Worm (Caenorhabditis elegans) whole organism, L1 larva: ENCODE results near the gene clec-156.

Source experiments
- C34B4.2 ChIP-seq: sonication (generic microtip); optimal IDR thresholded peaks from 2 replicates; lab custom pipeline; 2017; ENCODE audit warnings: mild to moderate bottlenecking, missing genetic modification characterization, missing compliant biosample characterization
- Y116A8C.19 ChIP-seq: sonication (generic microtip); optimal IDR thresholded peaks from 2 replicates; lab custom pipeline; 2016; ENCODE audit warnings: missing compliant biosample characterization, missing genetic modification characterization, borderline replicate concordance
- aha-1 ChIP-seq: fragments of 150-350 bp; optimal IDR thresholded peaks from 2 replicates; lab custom pipeline; 2014; ENCODE audit warnings: missing biosample characterization, missing genetic modification characterization
- ama-1 ChIP-seq: fragments of 150-350 bp; optimal IDR thresholded peaks from 2 replicates; lab custom pipeline; 2014
- ceh-82 ChIP-seq, 3 experiments: fragments of 150-350 bp in 1 of 3; sonication (generic microtip) in 2 of 3; optimal IDR thresholded peaks; 2 replicates each; lab custom pipeline; 2014 to 2017; ENCODE audit warnings: missing biosample characterization in 3 of 3, missing genetic modification characterization in 3 of 3
- ceh-90 ChIP-seq: sonication (generic microtip); optimal IDR thresholded peaks from 2 replicates; lab custom pipeline; 2016; ENCODE audit warnings: missing genetic modification characterization, missing compliant biosample characterization
- dsc-1 ChIP-seq: sonication (generic microtip); optimal IDR thresholded peaks from 2 replicates; lab custom pipeline; 2016; ENCODE audit warnings: mild to moderate bottlenecking, missing genetic modification characterization, missing compliant biosample characterization
- efl-1 ChIP-seq, 4 experiments: fragments of 150-350 bp; optimal IDR thresholded peaks in 3 of 4; peaks in 1 of 4; 1 replicate in 1 of 4; 2 replicates in 3 of 4; lab custom pipeline; 2014; ENCODE audit warnings: missing biosample characterization in 2 of 4, missing genetic modification characterization in 2 of 4, missing genetic modification reagents in 2 of 4
- egl-27 ChIP-seq, 2 experiments: fragments of 150-350 bp in 1 of 2; sonication (generic microtip); optimal IDR thresholded peaks; 3 replicates each; lab custom pipeline; 2017 to 2018; ENCODE audit warnings: missing biosample characterization in 2 of 2, missing genetic modification characterization in 2 of 2, missing genetic modification reagents in 2 of 2
- fkh-4 ChIP-seq: sonication (generic microtip); optimal IDR thresholded peaks from 2 replicates; lab custom pipeline; 2016; ENCODE audit warnings: missing compliant biosample characterization, missing genetic modification characterization, borderline replicate concordance
- fos-1 ChIP-seq: fragments of 150-350 bp; optimal IDR thresholded peaks from 2 replicates; lab custom pipeline; 2014; ENCODE audit warnings: missing biosample characterization, missing genetic modification characterization
- grh-1 ChIP-seq: fragments of 200-800 bp; sonication (Bioruptor generic); IDR thresholded peaks from 2 replicates; pipeline ENCODE4 v1.3.6; 2022; ENCODE audit warnings: missing genetic modification reagents, missing genetic modification characterization, missing compliant biosample characterization
- hlh-17 ChIP-seq: fragments of 200-800 bp; sonication (Bioruptor generic); optimal IDR thresholded peaks from 2 replicates; lab custom pipeline; 2018; ENCODE audit warnings: missing genetic modification characterization, mild to moderate bottlenecking, missing compliant biosample characterization, moderate library complexity, borderline replicate concordance
- lin-13 ChIP-seq: fragments of 150-350 bp; optimal IDR thresholded peaks from 2 replicates; lab custom pipeline; 2014; ENCODE audit warnings: missing biosample characterization, missing genetic modification reagents, missing genetic modification characterization
- lin-35 ChIP-seq, 2 experiments: fragments of 150-350 bp; optimal IDR thresholded peaks; 2 replicates each; lab custom pipeline; 2014; ENCODE audit warnings: missing biosample characterization in 2 of 2, missing genetic modification characterization in 2 of 2, missing genetic modification reagents in 2 of 2
- lir-3 ChIP-seq: sonication (generic microtip); optimal IDR thresholded peaks from 2 replicates; lab custom pipeline; 2016; ENCODE audit warnings: mild to moderate bottlenecking, missing genetic modification characterization, moderate library complexity, missing compliant biosample characterization; ENCODE audit not compliant: poor library complexity
- lsy-2 ChIP-seq, 2 experiments: fragments of 150-350 bp; optimal IDR thresholded peaks; 2 replicates each; lab custom pipeline; 2014; ENCODE audit warnings: missing biosample characterization in 2 of 2, missing genetic modification characterization in 2 of 2
- mab-9 ChIP-seq: fragments of 200-800 bp; sonication (Bioruptor generic); IDR thresholded peaks from 2 replicates; pipeline ENCODE4 v1.3.6; 2022; ENCODE audit warnings: missing genetic modification reagents, missing genetic modification characterization, missing compliant biosample characterization
- mef-2 ChIP-seq: fragments of 150-350 bp; optimal IDR thresholded peaks from 2 replicates; lab custom pipeline; 2014; ENCODE audit warnings: missing biosample characterization, missing genetic modification characterization
- nhr-20 ChIP-seq: sonication (generic microtip); optimal IDR thresholded peaks from 2 replicates; lab custom pipeline; 2016; ENCODE audit warnings: mild to moderate bottlenecking, missing genetic modification characterization, missing compliant biosample characterization
- nhr-237 ChIP-seq: fragments of 150-350 bp; optimal IDR thresholded peaks from 2 replicates; lab custom pipeline; 2014; ENCODE audit warnings: missing biosample characterization, missing genetic modification characterization
- nhr-47 ChIP-seq: sonication (generic microtip); optimal IDR thresholded peaks from 2 replicates; lab custom pipeline; 2016; ENCODE audit warnings: mild to moderate bottlenecking, missing genetic modification characterization, moderate library complexity, missing compliant biosample characterization
- nhr-71 ChIP-seq: sonication (generic microtip); optimal IDR thresholded peaks from 2 replicates; lab custom pipeline; 2016; ENCODE audit warnings: mild to moderate bottlenecking, missing genetic modification characterization, moderate library complexity, missing compliant biosample characterization
- nhr-76 ChIP-seq: sonication (generic microtip); optimal IDR thresholded peaks from 2 replicates; lab custom pipeline; 2017; ENCODE audit warnings: missing biosample characterization, missing genetic modification characterization
- nhr-84 ChIP-seq: sonication (generic microtip); optimal IDR thresholded peaks from 2 replicates; lab custom pipeline; 2017; ENCODE audit warnings: missing biosample characterization, missing genetic modification characterization
- skn-1 ChIP-seq: fragments of 150-350 bp; optimal IDR thresholded peaks from 2 replicates; lab custom pipeline; 2014; ENCODE audit warnings: missing biosample characterization, missing genetic modification characterization
- snpc-4 ChIP-seq: fragments of 150-350 bp; optimal IDR thresholded peaks from 2 replicates; lab custom pipeline; 2014; ENCODE audit warnings: missing biosample characterization, missing genetic modification characterization
- sup-37 ChIP-seq: fragments of 200-800 bp; sonication (Bioruptor generic); optimal IDR thresholded peaks from 2 replicates; lab custom pipeline; 2018; ENCODE audit warnings: mild to moderate bottlenecking, missing genetic modification characterization, missing compliant biosample characterization
- tbx-2 ChIP-seq: sonication (generic microtip); optimal IDR thresholded peaks from 2 replicates; lab custom pipeline; 2016; ENCODE audit warnings: missing genetic modification characterization, missing compliant biosample characterization
- unc-30 ChIP-seq: sonication (generic microtip); optimal IDR thresholded peaks from 2 replicates; lab custom pipeline; 2017; ENCODE audit warnings: missing biosample characterization, missing genetic modification characterization
- xbp-1 ChIP-seq: sonication (generic microtip); optimal IDR thresholded peaks from 2 replicates; lab custom pipeline; 2016; ENCODE audit warnings: missing genetic modification characterization, missing compliant biosample characterization
- zag-1 ChIP-seq: fragments of 150-350 bp; optimal IDR thresholded peaks from 2 replicates; lab custom pipeline; 2014; ENCODE audit warnings: missing biosample characterization, missing genetic modification characterization
- ztf-4 ChIP-seq: fragments of 150-350 bp; optimal IDR thresholded peaks from 2 replicates; lab custom pipeline; 2014; ENCODE audit warnings: missing biosample characterization, missing genetic modification characterization

The clec-156 gene

DNA sequence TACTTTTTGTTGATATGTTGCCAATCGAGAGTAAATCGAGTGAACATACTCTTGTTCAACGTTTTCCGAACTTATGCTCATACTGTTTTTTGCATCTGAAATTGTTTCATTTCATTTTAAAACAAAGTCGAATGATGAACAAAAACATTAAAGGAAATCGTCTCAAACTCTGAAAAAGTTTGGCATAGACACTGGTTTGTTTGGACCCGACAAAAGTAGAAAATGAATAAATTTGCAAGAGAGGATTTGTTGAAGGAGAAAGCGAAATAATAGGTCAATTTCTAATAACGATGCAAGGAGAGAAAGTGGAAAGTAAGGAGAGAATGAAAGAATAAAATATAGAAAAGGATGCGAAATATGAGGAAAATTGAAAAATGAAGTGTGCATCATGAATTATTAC is 32.6 kb upstream of the clec-156 start, which contains the start of gene C35D10.12:
Gene C35D10.12, minus strand, starts transcription at position 101 of the 400 bp plus-strand sequence.
- no peak for TF ChIP-seq lin-13 (GFP tag; lab: Kevin White, UChicago)
- TF ChIP-seq efl-1 (optimal IDR thresholded peaks at IDR 0.05; lab: Kevin White, UChicago), result no peak
- peak in 1 of 2 experiments; percentile 31 for TF ChIP-seq efl-1 (GFP tag; optimal IDR thresholded peaks at IDR 0.05 in 1 of 2; lab: Kevin White, UChicago)

DNA sequence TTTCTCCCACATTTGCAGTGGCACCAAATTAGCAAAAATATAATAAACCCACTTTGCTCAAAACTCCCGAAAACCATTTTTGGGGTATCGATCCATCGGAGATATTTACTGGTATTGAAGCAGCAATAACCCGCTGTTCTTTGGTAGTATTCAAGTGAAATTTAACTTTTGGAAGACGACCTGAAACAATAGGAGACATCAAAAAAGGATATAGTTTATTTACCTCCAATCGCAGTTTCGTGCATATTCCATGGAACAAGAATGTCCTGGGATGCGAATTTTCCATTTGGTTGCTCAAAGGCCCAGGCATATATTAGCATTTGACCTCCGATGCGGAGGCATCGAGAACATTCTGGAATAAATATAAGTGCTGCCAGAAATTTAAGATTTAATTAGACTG is 31.3 kb upstream of the clec-156 start:
- no peak for TF ChIP-seq snpc-4
- no peak for TF ChIP-seq lir-3 (tag; lab: Kevin White, UChicago)
- TF ChIP-seq tbx-2 (tag; lab: Kevin White, UChicago), result no peak
- TF ChIP-seq skn-1 (tag; lab: Kevin White, UChicago), result no peak
- TF ChIP-seq unc-30 (tag; lab: Kevin White, UChicago), result no peak
- no peak for TF ChIP-seq egl-27 (tag; optimal IDR thresholded peaks at IDR 0.05; lab: Kevin White, UChicago)
- no peak for TF ChIP-seq sup-37 (GFP tag; lab: Kevin White, UChicago)

DNA sequence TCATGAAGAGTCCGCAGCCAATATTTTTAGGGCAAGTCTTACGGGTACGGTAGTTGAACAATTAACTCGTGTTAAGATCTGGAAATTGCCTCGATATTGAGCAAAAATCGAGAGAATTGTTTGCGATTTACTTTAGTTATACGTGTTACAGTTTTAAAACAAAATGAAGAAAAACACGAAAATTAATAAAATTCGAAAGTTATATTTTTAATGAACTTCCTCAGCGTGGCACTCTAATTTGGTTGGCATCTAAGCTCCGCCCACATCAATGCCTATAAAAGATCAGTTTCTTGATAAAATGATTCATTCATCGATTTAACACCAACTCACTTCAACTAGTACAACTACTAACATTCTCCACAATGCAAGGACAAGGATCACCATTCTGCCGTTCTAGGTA is 28.4 kb upstream of the clec-156 start, which contains the start of gene gipc-1:
Gene gipc-1, plus strand, starts transcription at position 301 of the 400 bp plus-strand sequence.
- TF ChIP-seq fkh-4 (tag; lab: Kevin White, UChicago) (no peak), Y116A8C.19 (tag; lab: Kevin White, UChicago) (no peak), dsc-1 (tag; lab: Kevin White, UChicago) (no peak)

DNA sequence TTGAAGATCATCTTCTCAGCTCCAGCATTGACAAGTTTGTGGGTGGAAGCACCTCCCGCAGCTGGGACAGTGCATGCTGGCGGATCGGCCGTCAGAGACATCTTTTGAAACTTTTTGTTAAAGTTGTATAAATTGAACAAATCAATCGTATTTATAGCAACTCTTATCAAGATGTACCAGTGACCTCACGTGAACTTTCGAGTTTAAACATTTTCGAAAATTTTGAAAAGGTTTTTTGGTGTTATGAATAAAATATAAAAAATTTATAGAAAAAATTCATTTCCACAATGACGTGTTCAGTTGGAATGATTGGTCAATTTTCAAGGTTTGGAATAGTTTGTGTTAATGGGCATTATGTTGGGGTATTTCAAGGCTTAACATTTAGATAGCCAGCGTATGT is 26.6 kb upstream of the clec-156 start, which contains the start of the genes msd-4 and C35D10.3:
Gene msd-4, minus strand, starts transcription at position 101 of the 400 bp plus-strand sequence.
Gene C35D10.3, plus strand, starts transcription at position 279 of the 400 bp plus-strand sequence.
- TF ChIP-seq mab-9 (GFP tag; lab: Robert Waterston, UW), result no peak
- TF ChIP-seq Y116A8C.19 (tag; lab: Kevin White, UChicago), result no peak
- TF ChIP-seq nhr-237 (tag; lab: Kevin White, UChicago), result no peak
- TF ChIP-seq nhr-76 (tag; lab: Kevin White, UChicago), result no peak
- TF ChIP-seq nhr-47 (tag; lab: Kevin White, UChicago), result no peak
- no peak for TF ChIP-seq mef-2
- no peak for TF ChIP-seq hlh-17 (GFP tag; lab: Kevin White, UChicago)
- TF ChIP-seq efl-1 (optimal IDR thresholded peaks at IDR 0.05; lab: Kevin White, UChicago), result no peak
- TF ChIP-seq efl-1 (GFP tag; optimal IDR thresholded peaks at IDR 0.05 in 1 of 2; lab: Kevin White, UChicago), result no peak
- TF ChIP-seq fos-1 (tag; lab: Kevin White, UChicago), result no peak
- TF ChIP-seq grh-1, result no peak
- TF ChIP-seq skn-1 (tag; lab: Kevin White, UChicago), result no peak
- no peak for TF ChIP-seq aha-1 (tag; lab: Kevin White, UChicago)
- no peak for TF ChIP-seq nhr-71 (tag; lab: Kevin White, UChicago)
- TF ChIP-seq ama-1, result no peak
- TF ChIP-seq ceh-90 (tag; lab: Kevin White, UChicago), result no peak
- TF ChIP-seq zag-1, result no peak
- TF ChIP-seq nhr-84 (tag; lab: Kevin White, UChicago), result no peak

DNA sequence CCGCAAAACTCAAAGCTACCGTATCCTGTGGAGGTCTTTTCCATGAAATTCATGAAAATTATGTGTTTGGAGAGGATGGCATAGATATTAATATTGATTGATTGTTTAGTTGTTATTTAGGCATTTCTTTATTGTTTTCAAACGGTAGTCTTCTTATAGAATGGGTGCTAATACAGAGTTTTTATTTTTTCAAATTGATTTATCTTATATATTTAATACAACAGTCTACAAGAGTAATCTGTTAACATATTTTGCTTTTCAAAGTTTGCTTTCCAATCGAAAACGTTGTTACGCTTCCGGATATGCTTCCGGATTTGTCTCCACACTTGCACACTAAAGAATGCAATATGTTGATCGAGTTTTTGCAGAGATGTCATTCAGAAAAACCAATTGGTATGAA is 24.7 kb upstream of the clec-156 start, which contains the start of gene C35D10.17:
Gene C35D10.17, plus strand, starts transcription at position 301 of the 400 bp plus-strand sequence.
- TF ChIP-seq ceh-82 (tag; optimal IDR thresholded peaks at IDR 0.05; lab: Kevin White, UChicago) (no peak), C34B4.2 (tag; lab: Kevin White, UChicago) (no peak), xbp-1 (no peak), mab-9 (GFP tag; lab: Robert Waterston, UW) (no peak), lsy-2 (tag; optimal IDR thresholded peaks at IDR 0.05; lab: Kevin White, UChicago) (no peak), lin-35 (GFP tag; optimal IDR thresholded peaks at IDR 0.05; lab: Kevin White, UChicago) (no peak), ztf-4 (no peak), aha-1 (tag; lab: Kevin White, UChicago) (no peak), nhr-20 (tag; lab: Kevin White, UChicago) (no peak)
